Worm (Caenorhabditis elegans) whole organism, mixed stage, embryonic: ENCODE results near the gene C08B6.2.

ENCODE experiments used
- blmp-1 ChIP-seq: fragments of 150-350 bp; optimal IDR thresholded peaks from 2 replicates; lab custom pipeline; 2014; ENCODE audit warnings: missing biosample characterization, missing genetic modification characterization
- elt-1 ChIP-seq: sonication (generic microtip); optimal IDR thresholded peaks from 2 replicates; lab custom pipeline; 2017; ENCODE audit warnings: missing genetic modification characterization, mild to moderate bottlenecking, missing compliant biosample characterization, antibody characterized with exemption, moderate library complexity, borderline replicate concordance; ENCODE audit not compliant: insufficient read depth
- elt-3 ChIP-seq: fragments of 150-350 bp; optimal IDR thresholded peaks from 2 replicates; lab custom pipeline; 2014; ENCODE audit warnings: missing biosample characterization, missing genetic modification characterization
- mab-5 ChIP-seq: fragments of 150-350 bp; optimal IDR thresholded peaks from 2 replicates; lab custom pipeline; 2014; ENCODE audit warnings: missing biosample characterization, missing genetic modification characterization
- nhr-12 ChIP-seq: fragments of 150-350 bp; optimal IDR thresholded peaks from 2 replicates; lab custom pipeline; 2014; ENCODE audit warnings: missing biosample characterization, missing genetic modification characterization
- unc-62 ChIP-seq: fragments of 150-350 bp; optimal IDR thresholded peaks from 2 replicates; lab custom pipeline; 2014; ENCODE audit warnings: missing biosample characterization, missing genetic modification reagents, missing genetic modification characterization

DNA sequence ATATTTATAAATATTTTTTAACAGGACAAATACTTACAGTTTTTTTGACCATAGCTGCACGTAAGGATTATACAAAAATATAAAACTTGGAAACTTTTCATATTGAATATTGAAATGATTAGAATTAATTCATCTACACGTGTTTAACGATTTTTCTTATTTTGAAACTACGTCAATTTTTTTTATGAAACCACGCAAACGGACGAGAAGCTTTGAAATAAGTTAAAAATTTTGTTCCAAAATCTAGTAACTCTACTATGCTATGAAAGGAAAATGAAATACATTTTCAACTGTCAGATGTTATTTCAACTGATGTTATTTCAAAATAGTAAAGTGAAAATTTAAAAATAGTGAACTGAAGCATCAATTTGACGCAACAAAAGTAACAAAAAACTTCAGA is 31.7 kb upstream of the C08B6.2 start, which contains the start of gene F57A8.6:
- TF ChIP-seq elt-3 (tag; lab: Kevin White, UChicago) (no peak), elt-1 (no peak), nhr-12 (no peak), unc-62 (GFP tag; lab: Kevin White, UChicago) (no peak), blmp-1 (tag; lab: Kevin White, UChicago) (no peak), mab-5 (tag; lab: Kevin White, UChicago) (no peak)
